Fruit fly (Drosophila melanogaster) whole organism, adult: ENCODE results near the gene Cat.

Experiments
- CG11617 ChIP-seq: fragments of 200-800 bp; sonication (Bioruptor generic); optimal IDR thresholded peaks from 2 replicates; lab custom pipeline; 2017; ENCODE audit warnings: mild to moderate bottlenecking, missing biosample characterization, missing genetic modification reagents, missing genetic modification characterization
- CG12768 ChIP-seq: fragments of 200-800 bp; sonication (Bioruptor generic); optimal IDR thresholded peaks from 2 replicates; lab custom pipeline; 2017; ENCODE audit warnings: missing biosample characterization, missing genetic modification characterization, mild to moderate bottlenecking, moderate library complexity, missing genetic modification reagents
- CG14711 ChIP-seq: fragments of 200-800 bp; sonication (Bioruptor generic); optimal IDR thresholded peaks from 2 replicates; lab custom pipeline; 2018; ENCODE audit warnings: missing biosample characterization, mild to moderate bottlenecking, missing genetic modification characterization, moderate library complexity
- CG1620 ChIP-seq: fragments of 200-800 bp; sonication (Bioruptor generic); optimal IDR thresholded peaks from 2 replicates; lab custom pipeline; 2016; ENCODE audit warnings: missing biosample characterization, missing genetic modification characterization
- CG33017 ChIP-seq: fragments of 200-800 bp; sonication (Bioruptor generic); optimal IDR thresholded peaks from 2 replicates; lab custom pipeline; 2018; ENCODE audit warnings: missing biosample characterization, mild to moderate bottlenecking, missing genetic modification characterization, moderate library complexity
- CG5204 ChIP-seq: fragments of 200-800 bp; sonication (Bioruptor generic); optimal IDR thresholded peaks from 2 replicates; lab custom pipeline; 2016; ENCODE audit warnings: missing biosample characterization, missing genetic modification characterization
- CG7045 ChIP-seq: fragments of 200-800 bp; sonication (Bioruptor generic); optimal IDR thresholded peaks from 2 replicates; lab custom pipeline; 2017; ENCODE audit warnings: missing biosample characterization, mild to moderate bottlenecking, missing genetic modification characterization
- CG7101 ChIP-seq: fragments of 200-800 bp; sonication (Bioruptor generic); optimal IDR thresholded peaks from 2 replicates; lab custom pipeline; 2018; ENCODE audit warnings: missing biosample characterization, mild to moderate bottlenecking, missing genetic modification characterization, moderate library complexity
- Clk ChIP-seq: fragments of 200-800 bp; sonication (Bioruptor generic); optimal IDR thresholded peaks from 2 replicates; lab custom pipeline; 2017; ENCODE audit warnings: missing biosample characterization, missing genetic modification characterization
- Crg-1 ChIP-seq: fragments of 200-800 bp; sonication (Bioruptor generic); optimal IDR thresholded peaks from 2 replicates; lab custom pipeline; 2016; ENCODE audit warnings: missing biosample characterization, missing genetic modification characterization
- Hr96 ChIP-seq: fragments of 200-800 bp; sonication (Bioruptor generic); optimal IDR thresholded peaks from 2 replicates; lab custom pipeline; 2016; ENCODE audit warnings: missing biosample characterization, missing genetic modification characterization
- Mnt ChIP-seq: fragments of 200-800 bp; sonication (Bioruptor generic); optimal IDR thresholded peaks from 2 replicates; lab custom pipeline; 2016; ENCODE audit warnings: missing biosample characterization, mild to moderate bottlenecking, missing genetic modification characterization
- bab1 ChIP-seq: fragments of 200-800 bp; sonication (Bioruptor generic); optimal IDR thresholded peaks from 3 replicates; lab custom pipeline; 2019; ENCODE audit warnings: missing biosample characterization, mild to moderate bottlenecking, missing genetic modification characterization, moderate library complexity
- cic ChIP-seq: fragments of 200-800 bp; sonication (Bioruptor generic); optimal IDR thresholded peaks from 2 replicates; lab custom pipeline; 2017; ENCODE audit warnings: missing biosample characterization, mild to moderate bottlenecking, missing genetic modification characterization, moderate library complexity
- cnc ChIP-seq, 2 experiments: fragments of >200 bp; optimal IDR thresholded peaks; 2 replicates each; lab custom pipeline; 2017
- kay ChIP-seq: fragments of 200-800 bp; sonication (Bioruptor generic); peaks from one replicate; lab custom pipeline; 2016; ENCODE audit warnings: missing biosample characterization, missing genetic modification characterization, borderline replicate concordance
- ovo ChIP-seq: fragments of 200-800 bp; sonication (Bioruptor generic); optimal IDR thresholded peaks from 2 replicates; lab custom pipeline; 2016; ENCODE audit warnings: missing biosample characterization, missing genetic modification characterization
- pad ChIP-seq: fragments of 200-800 bp; sonication (Bioruptor generic); optimal IDR thresholded peaks from 3 replicates; lab custom pipeline; 2017; ENCODE audit warnings: missing biosample characterization, missing genetic modification characterization, mild to moderate bottlenecking, moderate library complexity, missing genetic modification reagents
- tj ChIP-seq: fragments of 200-800 bp; sonication (Bioruptor generic); optimal IDR thresholded peaks from 3 replicates; lab custom pipeline; 2017; ENCODE audit warnings: missing biosample characterization, mild to moderate bottlenecking, missing genetic modification characterization, moderate library complexity
- toe ChIP-seq: fragments of 200-800 bp; sonication (Bioruptor generic); optimal IDR thresholded peaks from 2 replicates; lab custom pipeline; 2016; ENCODE audit warnings: missing biosample characterization, missing genetic modification characterization

Cat gene

dm6 chr3L:18819262-18819886 is 3.0 kb upstream of the Cat start:
- TF ChIP-seq Hr96 (GFP tag; lab: Kevin White, UChicago), result no peak
- no peak for TF ChIP-seq Mnt
- TF ChIP-seq cnc (optimal IDR thresholded peaks at IDR 0.05; lab: Kevin White, UChicago), result no peak
- TF ChIP-seq ovo, result no peak
- no peak for TF ChIP-seq CG12768 (GFP tag; lab: Kevin White, UChicago)
- TF ChIP-seq cic (GFP tag; lab: Kevin White, UChicago), result no peak
- TF ChIP-seq CG33017 (tag; lab: Kevin White, UChicago), result no peak
- TF ChIP-seq kay (GFP tag; lab: Kevin White, UChicago), result no peak
- no peak for TF ChIP-seq toe
- no peak for TF ChIP-seq tj (GFP tag; lab: Kevin White, UChicago)
- no peak for TF ChIP-seq CG7045 (GFP tag; lab: Kevin White, UChicago)
- no peak for TF ChIP-seq CG14711 (tag; lab: Kevin White, UChicago)
- TF ChIP-seq CG11617 (GFP tag; lab: Kevin White, UChicago), result no peak
- no peak for TF ChIP-seq CG1620

- TF ChIP-seq CG12768 (GFP tag; lab: Kevin White, UChicago) (peak; percentile 21), kay (GFP tag; lab: Kevin White, UChicago) (peak; percentile 96), cic (GFP tag; lab: Kevin White, UChicago) (no peak), ovo (peak; percentile 49), Crg-1 (GFP tag; lab: Kevin White, UChicago) (no peak), CG33017 (tag; lab: Kevin White, UChicago) (no peak), pad (GFP tag; lab: Kevin White, UChicago) (no peak), CG5204 (GFP tag; lab: Kevin White, UChicago) (no peak), Clk (GFP tag; lab: Kevin White, UChicago) (no peak), CG14711 (tag; lab: Kevin White, UChicago) (peak; percentile 8), toe (no peak), tj (GFP tag; lab: Kevin White, UChicago) (no peak), CG7101 (tag; lab: Kevin White, UChicago) (peak; percentile 35), CG1620 (no peak), bab1 (GFP tag; lab: Kevin White, UChicago) (peak; percentile 30), CG11617 (GFP tag; lab: Kevin White, UChicago) (peak; percentile 51), Hr96 (GFP tag; lab: Kevin White, UChicago) (no peak), Mnt (peak; percentile 58), cnc (optimal IDR thresholded peaks at IDR 0.05; lab: Kevin White, UChicago) (no peak), CG7045 (GFP tag; lab: Kevin White, UChicago) (no peak)
Measured at dm6 chr3L:18819887-18820637, 2.3 kb upstream of the Cat start.

dm6 chr3L:18820638-18821382 is 1.6 kb upstream of the Cat start, which contains the start of the genes CG14073 and HipHop:
Gene CG14073 (minus strand): TSS chr3L:18820675.
Gene HipHop (plus strand): TSS chr3L:18821171.
- no peak for TF ChIP-seq CG7101 (tag; lab: Kevin White, UChicago)
- TF ChIP-seq tj (GFP tag; lab: Kevin White, UChicago), result peak; percentile 28

dm6 chr3L:18822049-18822448 is 355 bp upstream of the Cat start:
- TF ChIP-seq Clk (GFP tag; lab: Kevin White, UChicago) (no peak), Hr96 (GFP tag; lab: Kevin White, UChicago) (no peak), kay (GFP tag; lab: Kevin White, UChicago) (peak; percentile 91)

dm6 chr3L:18823221-18823514 is 764 bp downstream of the Cat start:
- no peak for TF ChIP-seq ovo
- no peak for TF ChIP-seq CG14711 (tag; lab: Kevin White, UChicago)
- TF ChIP-seq Clk (GFP tag; lab: Kevin White, UChicago), result no peak
- no peak for TF ChIP-seq CG11617 (GFP tag; lab: Kevin White, UChicago)
- TF ChIP-seq tj (GFP tag; lab: Kevin White, UChicago), result no peak
- TF ChIP-seq toe, result no peak
- TF ChIP-seq pad (GFP tag; lab: Kevin White, UChicago), result no peak
- TF ChIP-seq CG12768 (GFP tag; lab: Kevin White, UChicago), result no peak
- TF ChIP-seq Hr96 (GFP tag; lab: Kevin White, UChicago), result no peak
- no peak for TF ChIP-seq CG1620
- no peak for TF ChIP-seq Mnt
- TF ChIP-seq CG7101 (tag; lab: Kevin White, UChicago), result no peak
- TF ChIP-seq cic (GFP tag; lab: Kevin White, UChicago), result no peak
- no peak for TF ChIP-seq CG33017 (tag; lab: Kevin White, UChicago)
- no peak for TF ChIP-seq bab1 (GFP tag; lab: Kevin White, UChicago)
- TF ChIP-seq CG5204 (GFP tag; lab: Kevin White, UChicago), result no peak
- no peak for TF ChIP-seq CG7045 (GFP tag; lab: Kevin White, UChicago)
